Fruit fly (Drosophila melanogaster) whole organism, embryonic: ENCODE measurements around the gene CG15040.

ENCODE experiments used
- Adf1 ChIP-seq: fragments of 200-800 bp; sonication (Bioruptor generic); IDR thresholded peaks from 2 replicates; pipeline ENCODE4 v1.3.6; 2022; ENCODE audit warnings: missing biosample characterization, missing genetic modification characterization
- B-H2 ChIP-seq: fragments of 200-800 bp; sonication (Bioruptor generic); optimal IDR thresholded peaks from 2 replicates; lab custom pipeline; 2018; ENCODE audit warnings: missing biosample characterization, mild to moderate bottlenecking, missing genetic modification characterization
- CG10209 ChIP-seq: fragments of 200-800 bp; sonication (Bioruptor generic); optimal IDR thresholded peaks from 3 replicates; lab custom pipeline; 2017; ENCODE audit warnings: missing biosample characterization, mild to moderate bottlenecking, missing genetic modification characterization, missing genetic modification reagents
- CG10267 ChIP-seq: fragments of 200-800 bp; sonication (Bioruptor generic); optimal IDR thresholded peaks from 2 replicates; lab custom pipeline; 2018; ENCODE audit warnings: missing biosample characterization, mild to moderate bottlenecking, missing genetic modification characterization, moderate library complexity
- CG10366 ChIP-seq: fragments of 200-800 bp; sonication (Bioruptor generic); IDR thresholded peaks from 2 replicates; pipeline ENCODE4 v1.3.6; 2022; ENCODE audit warnings: missing biosample characterization, missing genetic modification characterization
- CG1233 ChIP-seq: fragments of 200-800 bp; sonication (Bioruptor generic); optimal IDR thresholded peaks from 4 replicates; lab custom pipeline; 2018; ENCODE audit warnings: missing biosample characterization, mild to moderate bottlenecking, missing genetic modification characterization
- CG12744 ChIP-seq: fragments of 200-800 bp; sonication (Bioruptor generic); optimal IDR thresholded peaks from 2 replicates; lab custom pipeline; 2016; ENCODE audit warnings: missing biosample characterization, missing genetic modification characterization
- CG12942 ChIP-seq: fragments of 200-800 bp; sonication (Bioruptor generic); optimal IDR thresholded peaks from 3 replicates; lab custom pipeline; 2016; ENCODE audit warnings: missing biosample characterization, missing genetic modification characterization
- CG13894 ChIP-seq: fragments of 200-800 bp; sonication (Bioruptor generic); optimal IDR thresholded peaks from 3 replicates; lab custom pipeline; 2018; ENCODE audit warnings: missing biosample characterization, mild to moderate bottlenecking, missing genetic modification characterization, moderate library complexity
- CG16813 ChIP-seq: fragments of 200-800 bp; sonication (Bioruptor generic); IDR thresholded peaks from 3 replicates; pipeline ENCODE4 v1.3.6; 2022; ENCODE audit warnings: missing biosample characterization, missing genetic modification characterization; ENCODE audit not compliant: partially characterized antibody
- CG2889 ChIP-seq: fragments of 200-800 bp; sonication (Bioruptor generic); IDR thresholded peaks from 3 replicates; pipeline ENCODE4 v1.3.6; 2022; ENCODE audit warnings: missing biosample characterization, missing genetic modification characterization
- CG32767 ChIP-seq: fragments of 200-800 bp; sonication (Bioruptor generic); IDR thresholded peaks from 2 replicates; pipeline ENCODE4 v1.3.6; 2022; ENCODE audit warnings: missing biosample characterization, missing genetic modification characterization
- CG3995 ChIP-seq: fragments of 200-800 bp; sonication (Bioruptor generic); optimal IDR thresholded peaks from 3 replicates; lab custom pipeline; 2016; ENCODE audit warnings: missing biosample characterization, missing genetic modification characterization
- CG4404 ChIP-seq: fragments of 200-800 bp; sonication (Bioruptor generic); IDR thresholded peaks from 2 replicates; pipeline ENCODE4 v1.3.6; 2022; ENCODE audit warnings: missing biosample characterization, missing genetic modification characterization
- CG6654 ChIP-seq: fragments of 200-800 bp; sonication (Bioruptor generic); optimal IDR thresholded peaks from 2 replicates; lab custom pipeline; 2017; ENCODE audit warnings: missing biosample characterization, mild to moderate bottlenecking, missing genetic modification characterization
- CG6689 ChIP-seq: fragments of 200-800 bp; sonication (Bioruptor generic); IDR thresholded peaks from 2 replicates; pipeline ENCODE4 v1.3.6; 2022; ENCODE audit warnings: missing biosample characterization, missing genetic modification characterization
- CG7271 ChIP-seq: fragments of 200-800 bp; sonication (Bioruptor generic); optimal IDR thresholded peaks from 2 replicates; lab custom pipeline; 2018; ENCODE audit warnings: missing biosample characterization, mild to moderate bottlenecking, missing genetic modification characterization, moderate library complexity
- CG7556 ChIP-seq: fragments of 200-800 bp; sonication (Bioruptor generic); optimal IDR thresholded peaks from 2 replicates; lab custom pipeline; 2017; ENCODE audit warnings: missing biosample characterization, mild to moderate bottlenecking, missing genetic modification characterization
- CG8388 ChIP-seq: fragments of 200-800 bp; sonication (Bioruptor generic); optimal IDR thresholded peaks from 2 replicates; lab custom pipeline; 2019; ENCODE audit warnings: missing biosample characterization, mild to moderate bottlenecking, missing genetic modification characterization, moderate library complexity
- CG9876 ChIP-seq: fragments of 200-800 bp; sonication (Bioruptor generic); optimal IDR thresholded peaks from 2 replicates; lab custom pipeline; 2016; ENCODE audit warnings: missing biosample characterization, missing genetic modification characterization
- Dad ChIP-seq: fragments of 200-800 bp; sonication (Bioruptor generic); optimal IDR thresholded peaks from 3 replicates; lab custom pipeline; 2016; ENCODE audit warnings: missing biosample characterization, missing genetic modification characterization
- Fer2 ChIP-seq: fragments of 200-800 bp; sonication (Bioruptor generic); optimal IDR thresholded peaks from 2 replicates; lab custom pipeline; 2018; ENCODE audit warnings: missing biosample characterization, mild to moderate bottlenecking, missing genetic modification characterization, moderate library complexity
- H15 ChIP-seq: fragments of 200-800 bp; sonication (Bioruptor generic); IDR thresholded peaks from 3 replicates; pipeline ENCODE4 v1.3.6; 2022; ENCODE audit warnings: missing biosample characterization, missing genetic modification characterization
- Hand ChIP-seq: fragments of 200-800 bp; sonication (Bioruptor generic); optimal IDR thresholded peaks from 2 replicates; lab custom pipeline; 2017; ENCODE audit warnings: mild to moderate bottlenecking, missing biosample characterization, missing genetic modification reagents, missing genetic modification characterization
- Hey ChIP-seq: fragments of 200-800 bp; sonication (Bioruptor generic); optimal IDR thresholded peaks from 3 replicates; lab custom pipeline; 2018; ENCODE audit warnings: missing biosample characterization, mild to moderate bottlenecking, missing genetic modification characterization
- Hr3 ChIP-seq: fragments of 200-800 bp; sonication (Bioruptor generic); optimal IDR thresholded peaks from 3 replicates; lab custom pipeline; 2016; ENCODE audit warnings: missing biosample characterization, missing genetic modification characterization
- Mad ChIP-seq: fragments of 200-800 bp; sonication (Bioruptor generic); optimal IDR thresholded peaks from 2 replicates; lab custom pipeline; 2016; ENCODE audit warnings: missing biosample characterization, missing genetic modification characterization
- Mrtf ChIP-seq: fragments of 200-800 bp; sonication (Bioruptor generic); IDR thresholded peaks from 3 replicates; pipeline ENCODE4 v1.3.6; 2022; ENCODE audit warnings: missing biosample characterization, missing genetic modification characterization
- Oli ChIP-seq: fragments of 200-800 bp; sonication (Bioruptor generic); optimal IDR thresholded peaks from 2 replicates; lab custom pipeline; 2018; ENCODE audit warnings: missing biosample characterization, mild to moderate bottlenecking, missing genetic modification characterization, moderate library complexity
- Pdp1 ChIP-seq, 2 experiments: fragments of 200-800 bp; sonication (Bioruptor generic); optimal IDR thresholded peaks; 3 replicates each; lab custom pipeline; 2016; ENCODE audit warnings: missing biosample characterization in 2 of 2, missing genetic modification characterization in 2 of 2, mild to moderate bottlenecking in 1 of 2, moderate library complexity in 1 of 2
- Sry-β ChIP-seq: fragments of 200-800 bp; sonication (Bioruptor generic); optimal IDR thresholded peaks from 2 replicates; lab custom pipeline; 2018; ENCODE audit warnings: missing biosample characterization, mild to moderate bottlenecking, missing genetic modification characterization, moderate library complexity
- Sry-δ ChIP-seq: fragments of 200-800 bp; sonication (Bioruptor generic); optimal IDR thresholded peaks from 2 replicates; lab custom pipeline; 2016; ENCODE audit warnings: missing biosample characterization, missing genetic modification characterization
- TFAM ChIP-seq: fragments of 200-800 bp; sonication (Bioruptor generic); optimal IDR thresholded peaks from 2 replicates; lab custom pipeline; 2017; ENCODE audit warnings: missing biosample characterization, missing genetic modification characterization, inconsistent platforms
- ap ChIP-seq: fragments of 200-800 bp; sonication (Bioruptor generic); IDR thresholded peaks from 2 replicates; pipeline ENCODE4 v1.3.6; 2022; ENCODE audit warnings: missing biosample characterization, missing genetic modification characterization
- bigmax ChIP-seq: fragments of 200-800 bp; sonication (Bioruptor generic); optimal IDR thresholded peaks from 2 replicates; lab custom pipeline; 2018; ENCODE audit warnings: missing biosample characterization, mild to moderate bottlenecking, missing genetic modification characterization
- croc ChIP-seq: fragments of 200-800 bp; sonication (Bioruptor generic); conservative IDR thresholded peaks from 3 replicates; pipeline ENCODE4 v1.3.6; 2022; ENCODE audit warnings: missing biosample characterization, missing genetic modification characterization
- da ChIP-seq: fragments of 200-800 bp; sonication (Bioruptor generic); optimal IDR thresholded peaks from 2 replicates; lab custom pipeline; 2016; ENCODE audit warnings: missing biosample characterization, missing genetic modification characterization
- dysf ChIP-seq: fragments of 200-800 bp; sonication (Bioruptor generic); IDR thresholded peaks from 3 replicates; pipeline ENCODE4 v1.3.6; 2022; ENCODE audit warnings: missing biosample characterization, missing genetic modification characterization
- fd102C ChIP-seq: fragments of 200-800 bp; sonication (Bioruptor generic); optimal IDR thresholded peaks from 2 replicates; lab custom pipeline; 2018; ENCODE audit warnings: missing biosample characterization, mild to moderate bottlenecking, missing genetic modification characterization, moderate library complexity
- gfzf ChIP-seq: fragments of 200-800 bp; sonication (Bioruptor generic); optimal IDR thresholded peaks from 2 replicates; lab custom pipeline; 2016; ENCODE audit warnings: missing biosample characterization, mild to moderate bottlenecking, missing genetic modification characterization, moderate library complexity
- hb ChIP-seq: fragments of 200-800 bp; sonication (Bioruptor generic); IDR thresholded peaks from 3 replicates; pipeline ENCODE4 v1.3.6; 2022; ENCODE audit warnings: missing biosample characterization, missing genetic modification characterization; ENCODE audit not compliant: partially characterized antibody
- jing ChIP-seq: fragments of 200-800 bp; sonication (Bioruptor generic); optimal IDR thresholded peaks from 2 replicates; lab custom pipeline; 2018; ENCODE audit warnings: missing biosample characterization, mild to moderate bottlenecking, missing genetic modification characterization
- ken ChIP-seq: fragments of 200-800 bp; sonication (Bioruptor generic); IDR thresholded peaks from 3 replicates; pipeline ENCODE4 v1.3.6; 2022; ENCODE audit warnings: missing biosample characterization, missing genetic modification characterization
- knrl ChIP-seq: fragments of 200-800 bp; sonication (Bioruptor generic); IDR thresholded peaks from 3 replicates; pipeline ENCODE4 v1.3.6; 2022; ENCODE audit warnings: missing biosample characterization, missing genetic modification characterization; ENCODE audit not compliant: partially characterized antibody
- mld ChIP-seq: fragments of 200-800 bp; sonication (Bioruptor generic); IDR thresholded peaks from 3 replicates; pipeline ENCODE4 v1.3.6; 2022; ENCODE audit warnings: missing biosample characterization, missing genetic modification characterization; ENCODE audit not compliant: partially characterized antibody
- onecut ChIP-seq: fragments of 200-800 bp; sonication (Bioruptor generic); IDR thresholded peaks from 2 replicates; pipeline ENCODE4 v1.3.6; 2022; ENCODE audit warnings: missing biosample characterization, missing genetic modification characterization
- peb ChIP-seq: fragments of 200-800 bp; sonication (Bioruptor generic); IDR thresholded peaks from 2 replicates; pipeline ENCODE4 v1.3.6; 2022; ENCODE audit warnings: missing biosample characterization, missing genetic modification characterization
- pho ChIP-seq: fragments of 200-800 bp; sonication (Bioruptor generic); optimal IDR thresholded peaks from 2 replicates; lab custom pipeline; 2016; ENCODE audit warnings: missing biosample characterization, missing genetic modification characterization
- stc ChIP-seq: fragments of 200-800 bp; sonication (Bioruptor generic); IDR thresholded peaks from 2 replicates; pipeline ENCODE4 v1.3.6; 2022; ENCODE audit warnings: missing biosample characterization, missing genetic modification characterization
- z ChIP-seq: fragments of 200-800 bp; sonication (Bioruptor generic); IDR thresholded peaks from 3 replicates; pipeline ENCODE4 v1.3.6; 2022; ENCODE audit warnings: missing biosample characterization, missing genetic modification characterization

Gene CG15040

dm6 chrX:18644890-18645289 lies 27.5 kb upstream of the CG15040 start (continued):
- TF ChIP-seq stc (GFP tag; lab: Robert Waterston, UW) (peak; percentile 71), Fer2 (tag; lab: Kevin White, UChicago) (peak; percentile 70), CG7271 (peak; percentile 32), CG12942 (GFP tag; lab: Kevin White, UChicago) (peak; percentile 62), Mad (GFP tag; lab: Kevin White, UChicago) (peak; percentile 51), CG2889 (GFP tag; lab: Robert Waterston, UW) (0 out of 3 replicates have a peak, but pooled peaks have one; percentile 21), CG10209 (peak; percentile 80), bigmax (GFP tag; lab: Kevin White, UChicago) (no peak), Sry-β (GFP tag; lab: Kevin White, UChicago) (no peak), CG1233 (GFP tag; lab: Kevin White, UChicago) (peak; percentile 75), peb (GFP tag; lab: Robert Waterston, UW) (peak; percentile 64), CG4404 (GFP tag; lab: Robert Waterston, UW) (peak; percentile 59), ken (GFP tag; lab: Robert Waterston, UW) (peak; percentile 76), hb (no peak), Hey (tag; lab: Kevin White, UChicago) (peak; percentile 34), jing (GFP tag; lab: Kevin White, UChicago) (peak; percentile 64), TFAM (GFP tag; lab: Kevin White, UChicago) (peak; percentile 33), CG7556 (GFP tag; lab: Kevin White, UChicago) (peak; percentile 75), da (GFP tag; lab: Kevin White, UChicago) (no peak), Oli (tag; lab: Kevin White, UChicago) (peak; percentile 90), Mrtf (GFP tag; lab: Robert Waterston, UW) (peak; percentile 62; the same call in 2 of the 3 replicates), Hand (GFP tag; lab: Kevin White, UChicago) (peak; percentile 55), croc (peak; percentile 63; the same call in 2 of the 3 replicates), H15 (GFP tag; lab: Robert Waterston, UW) (peak; percentile 69; the same call in 2 of the 3 replicates), Adf1 (GFP tag; lab: Robert Waterston, UW) (0 out of 2 replicates have a peak, but pooled peaks have one; percentile 19), B-H2 (GFP tag; lab: Kevin White, UChicago) (peak; percentile 43), CG10267 (tag; lab: Kevin White, UChicago) (peak; percentile 65), fd102C (GFP tag; lab: Kevin White, UChicago) (no peak), CG6654 (GFP tag; lab: Kevin White, UChicago) (peak; percentile 52), ap (GFP tag; lab: Robert Waterston, UW) (peak; percentile 43; the same call in 1 of the 2 replicates), z (GFP tag; lab: Robert Waterston, UW) (no peak), CG32767 (GFP tag; lab: Robert Waterston, UW) (peak; percentile 59; the same call in 1 of the 2 replicates), knrl (GFP tag; lab: Robert Waterston, UW) (no peak), CG12744 (GFP tag; lab: Kevin White, UChicago) (peak; percentile 48), Sry-δ (peak; percentile 33), Hr3 (GFP tag; lab: Kevin White, UChicago) (peak; percentile 69), CG3995 (peak; percentile 41), CG13894 (tag; lab: Kevin White, UChicago) (peak; percentile 70), pho (GFP tag; lab: Kevin White, UChicago) (peak; percentile 71), CG9876 (GFP tag; lab: Kevin White, UChicago) (no peak), dysf (peak; percentile 85), onecut (GFP tag; lab: Robert Waterston, UW) (peak; percentile 67), mld (GFP tag; lab: Robert Waterston, UW) (no peak), Pdp1 (GFP tag; optimal IDR thresholded peaks at IDR 0.05; lab: Kevin White, UChicago) (peak; percentile 14 to 83), CG16813 (GFP tag; lab: Robert Waterston, UW) (no peak), CG10366 (GFP tag; lab: Robert Waterston, UW) (peak; percentile 80), CG8388 (peak; percentile 84), Dad (no peak), gfzf (GFP tag; lab: Kevin White, UChicago) (no peak), CG6689 (GFP tag; lab: Robert Waterston, UW) (peak; percentile 72)
